Worm (Caenorhabditis elegans) whole organism, L1 larva: ENCODE data around the gene C44B11.1.

ENCODE experiments used
- hpl-2 ChIP-seq: fragments of 150-350 bp; optimal IDR thresholded peaks from 2 replicates; lab custom pipeline; 2014; ENCODE audit warnings: missing biosample characterization, missing genetic modification reagents, missing genetic modification characterization
- isw-1 ChIP-seq: fragments of 200-800 bp; sonication (Bioruptor generic); IDR thresholded peaks from 2 replicates; pipeline ENCODE4 v1.3.6; 2022; ENCODE audit warnings: missing genetic modification characterization, missing compliant biosample characterization
- mef-2 ChIP-seq: fragments of 150-350 bp; optimal IDR thresholded peaks from 2 replicates; lab custom pipeline; 2014; ENCODE audit warnings: missing biosample characterization, missing genetic modification characterization
- pqm-1 ChIP-seq: sonication (generic microtip); optimal IDR thresholded peaks from 3 replicates; lab custom pipeline; 2017; ENCODE audit warnings: missing biosample characterization, missing genetic modification characterization
- sox-4 ChIP-seq: sonication (generic microtip); optimal IDR thresholded peaks from 2 replicates; lab custom pipeline; 2016; ENCODE audit warnings: missing genetic modification characterization, missing compliant biosample characterization
- unc-62 ChIP-seq: fragments of 150-350 bp; optimal IDR thresholded peaks from 2 replicates; lab custom pipeline; 2014; ENCODE audit warnings: missing biosample characterization, missing genetic modification reagents, missing genetic modification characterization

ce11 chrIII:3109564-3109963, 45.5 kb upstream of the C44B11.1 start:
- TF ChIP-seq hpl-2 (no peak), unc-62 (no peak), mef-2 (no peak), sox-4 (tag; lab: Kevin White, UChicago) (no peak), pqm-1 (tag; lab: Kevin White, UChicago) (no peak), isw-1 (no peak)
